Worm (Caenorhabditis elegans): ENCODE measurements around the gene Y97E10AR.1.

- TF ChIP-seq egl-43 (GFP tag; IDR thresholded peaks at IDR 0.05) (no peak), unc-62 (GFP tag; optimal IDR thresholded peaks at IDR 0.05 in 1 of 2) (no peak), unc-62 (tag; optimal IDR thresholded peaks at IDR 0.05) (no peak), vab-7 (GFP tag; IDR thresholded peaks at IDR 0.05) (no peak), ceh-32 (tag; optimal IDR thresholded peaks at IDR 0.05; ENCODE audit: poor library complexity) (no peak), lir-3 (tag; optimal IDR thresholded peaks at IDR 0.05) (no peak), daf-12 (tag; optimal IDR thresholded peaks at IDR 0.05) (no peak), ztf-11 (tag; optimal IDR thresholded peaks at IDR 0.05) (no peak), nhr-28 (tag; optimal IDR thresholded peaks at IDR 0.05) (no peak), pqm-1 (tag; optimal IDR thresholded peaks at IDR 0.05) (no peak), D1046.2 (GFP tag; IDR thresholded peaks at IDR 0.05) (no peak), aly-2 (tag; optimal IDR thresholded peaks at IDR 0.05) (no peak), attf-4 (tag; optimal IDR thresholded peaks at IDR 0.05) (no peak)
Measured at ce11 chrV:8010103-8010502, 8.8 kb downstream of the Y97E10AR.1 start, which contains the start of gene Y97E10AR.4.
